Worm (Caenorhabditis elegans): ENCODE results near the gene C06B8.3.

ce11 chrV:15451421-15451820 lies 33.0 kb downstream of the C06B8.3 start, which contains the start of gene srw-33:
- TF ChIP-seq ttx-3 (tag; optimal IDR thresholded peaks at IDR 0.05) = no peak
- no peak for TF ChIP-seq elt-2 (tag; optimal IDR thresholded peaks at IDR 0.05)
- TF ChIP-seq hlh-15 (tag; optimal IDR thresholded peaks at IDR 0.05) = no peak
- no peak for TF ChIP-seq pag-3 (tag; optimal IDR thresholded peaks at IDR 0.05; ENCODE audit: borderline replicate concordance)
- no peak for TF ChIP-seq ama-1 (optimal IDR thresholded peaks at IDR 0.05)
- TF ChIP-seq dve-1 (tag; optimal IDR thresholded peaks at IDR 0.05) = no peak
- TF ChIP-seq nfya-1 (tag; optimal IDR thresholded peaks at IDR 0.05) = no peak
- no peak for TF ChIP-seq unc-86 (tag; optimal IDR thresholded peaks at IDR 0.05)
- TF ChIP-seq fax-1 (tag; optimal IDR thresholded peaks at IDR 0.05) = no peak
- TF ChIP-seq F13H6.1 (tag; optimal IDR thresholded peaks at IDR 0.05) = no peak
- no peak for TF ChIP-seq K09A11.1 (tag; optimal IDR thresholded peaks at IDR 0.05; ENCODE audit: insufficient read depth)
